Worm (Caenorhabditis elegans) whole organism, L1 larva: Measurements from ENCODE around the gene F54F2.9.

Experiments used
- alr-1 ChIP-seq: fragments of 200-800 bp; sonication (Bioruptor generic); optimal IDR thresholded peaks from 2 replicates; lab custom pipeline; 2018; ENCODE audit warnings: borderline replicate concordance, mild to moderate bottlenecking, missing genetic modification characterization, missing compliant biosample characterization
- aly-2 ChIP-seq: fragments of 150-350 bp; optimal IDR thresholded peaks from 2 replicates; lab custom pipeline; 2014; ENCODE audit warnings: missing biosample characterization, missing genetic modification characterization
- ama-1 ChIP-seq: fragments of 150-350 bp; optimal IDR thresholded peaks from 2 replicates; lab custom pipeline; 2014
- ceh-8 ChIP-seq: fragments of 200-800 bp; sonication (Bioruptor generic); optimal IDR thresholded peaks from 2 replicates; lab custom pipeline; 2018; ENCODE audit warnings: mild to moderate bottlenecking, missing genetic modification characterization, moderate library complexity, missing compliant biosample characterization
- ceh-82 ChIP-seq, 3 experiments: fragments of 150-350 bp in 1 of 3; sonication (generic microtip) in 2 of 3; optimal IDR thresholded peaks; 2 replicates each; lab custom pipeline; 2014 to 2017; ENCODE audit warnings: missing biosample characterization in 3 of 3, missing genetic modification characterization in 3 of 3
- ceh-88 ChIP-seq: fragments of 200-800 bp; sonication (Bioruptor generic); IDR thresholded peaks from 2 replicates; pipeline ENCODE4 v1.3.6; 2022; ENCODE audit warnings: missing genetic modification characterization, missing compliant biosample characterization
- ces-1 ChIP-seq: fragments of 150-350 bp; optimal IDR thresholded peaks from 2 replicates; lab custom pipeline; 2014; ENCODE audit warnings: missing biosample characterization, missing genetic modification reagents, missing genetic modification characterization
- dpl-1 ChIP-seq, 3 experiments: fragments of 150-350 bp in 2 of 3; sonication (generic microtip) in 1 of 3; optimal IDR thresholded peaks; 2 replicates each; lab custom pipeline; 2014 to 2017; ENCODE audit warnings: missing biosample characterization in 3 of 3, missing genetic modification characterization in 3 of 3, missing genetic modification reagents in 3 of 3
- efl-1 ChIP-seq, 4 experiments: fragments of 150-350 bp; optimal IDR thresholded peaks in 3 of 4; peaks in 1 of 4; 1 replicate in 1 of 4; 2 replicates in 3 of 4; lab custom pipeline; 2014; ENCODE audit warnings: missing biosample characterization in 2 of 4, missing genetic modification characterization in 2 of 4, missing genetic modification reagents in 2 of 4
- egl-13 ChIP-seq: sonication (generic microtip); optimal IDR thresholded peaks from 2 replicates; lab custom pipeline; 2016; ENCODE audit warnings: missing genotype, missing genetic modification reagents, missing genetic modification characterization, missing compliant biosample characterization
- egl-27 ChIP-seq, 2 experiments: fragments of 150-350 bp in 1 of 2; sonication (generic microtip); optimal IDR thresholded peaks; 3 replicates each; lab custom pipeline; 2017 to 2018; ENCODE audit warnings: missing biosample characterization in 2 of 2, missing genetic modification characterization in 2 of 2, missing genetic modification reagents in 2 of 2
- elt-2 ChIP-seq: sonication (generic microtip); optimal IDR thresholded peaks from 2 replicates; lab custom pipeline; 2016; ENCODE audit warnings: missing genetic modification characterization, mild to moderate bottlenecking, inconsistent platforms, missing compliant biosample characterization, missing genetic modification reagents
- elt-3 ChIP-seq, 6 experiments: fragments of 150-350 bp in 1 of 6; sonication (generic microtip); optimal IDR thresholded peaks; 2 replicates each; lab custom pipeline; 2017 to 2018; ENCODE audit warnings: missing biosample characterization in 6 of 6, missing genetic modification characterization in 6 of 6, inconsistent platforms in 1 of 6
- fkh-10 ChIP-seq: sonication (generic microtip); optimal IDR thresholded peaks from 2 replicates; lab custom pipeline; 2017; ENCODE audit warnings: missing biosample characterization, missing genetic modification reagents, missing genetic modification characterization
- fkh-4 ChIP-seq: sonication (generic microtip); optimal IDR thresholded peaks from 2 replicates; lab custom pipeline; 2016; ENCODE audit warnings: missing compliant biosample characterization, missing genetic modification characterization, borderline replicate concordance
- fos-1 ChIP-seq: fragments of 150-350 bp; optimal IDR thresholded peaks from 2 replicates; lab custom pipeline; 2014; ENCODE audit warnings: missing biosample characterization, missing genetic modification characterization
- isw-1 ChIP-seq: fragments of 200-800 bp; sonication (Bioruptor generic); IDR thresholded peaks from 2 replicates; pipeline ENCODE4 v1.3.6; 2022; ENCODE audit warnings: missing genetic modification characterization, missing compliant biosample characterization
- jun-1 ChIP-seq: fragments of 150-350 bp; optimal IDR thresholded peaks from 2 replicates; lab custom pipeline; 2014; ENCODE audit warnings: missing biosample characterization, missing genetic modification reagents, missing genetic modification characterization
- lin-14 ChIP-seq: fragments of 200-800 bp; sonication (Bioruptor generic); optimal IDR thresholded peaks from 2 replicates; lab custom pipeline; 2018; ENCODE audit warnings: mild to moderate bottlenecking, missing genetic modification characterization, moderate library complexity, missing compliant biosample characterization
- lin-15B ChIP-seq: fragments of 150-350 bp; sonication (generic microtip); optimal IDR thresholded peaks from 3 replicates; lab custom pipeline; 2014; ENCODE audit warnings: missing biosample characterization, missing genetic modification characterization
- lin-39 ChIP-seq: fragments of 150-350 bp; optimal IDR thresholded peaks from 2 replicates; lab custom pipeline; 2014; ENCODE audit warnings: missing biosample characterization, missing genetic modification reagents, missing genetic modification characterization
- lsy-2 ChIP-seq, 2 experiments: fragments of 150-350 bp; optimal IDR thresholded peaks; 2 replicates each; lab custom pipeline; 2014; ENCODE audit warnings: missing biosample characterization in 2 of 2, missing genetic modification characterization in 2 of 2
- mdl-1 ChIP-seq, 2 experiments: fragments of 150-350 bp; optimal IDR thresholded peaks; 2 replicates each; lab custom pipeline; 2014 to 2017; ENCODE audit warnings: missing biosample characterization in 2 of 2, missing genetic modification characterization in 2 of 2, inconsistent platforms in 1 of 2
- mef-2 ChIP-seq: fragments of 150-350 bp; optimal IDR thresholded peaks from 2 replicates; lab custom pipeline; 2014; ENCODE audit warnings: missing biosample characterization, missing genetic modification characterization
- nhr-12 ChIP-seq: sonication (generic microtip); optimal IDR thresholded peaks from 2 replicates; lab custom pipeline; 2017; ENCODE audit warnings: missing biosample characterization, missing genetic modification characterization
- nhr-19 ChIP-seq: fragments of 200-800 bp; sonication (Bioruptor generic); conservative IDR thresholded peaks from 2 replicates; pipeline ENCODE4 v1.3.6; 2022; ENCODE audit warnings: missing genetic modification characterization, missing compliant biosample characterization
- nhr-20 ChIP-seq: sonication (generic microtip); optimal IDR thresholded peaks from 2 replicates; lab custom pipeline; 2016; ENCODE audit warnings: mild to moderate bottlenecking, missing genetic modification characterization, missing compliant biosample characterization
- nhr-47 ChIP-seq: sonication (generic microtip); optimal IDR thresholded peaks from 2 replicates; lab custom pipeline; 2016; ENCODE audit warnings: mild to moderate bottlenecking, missing genetic modification characterization, moderate library complexity, missing compliant biosample characterization
- nhr-71 ChIP-seq: sonication (generic microtip); optimal IDR thresholded peaks from 2 replicates; lab custom pipeline; 2016; ENCODE audit warnings: mild to moderate bottlenecking, missing genetic modification characterization, moderate library complexity, missing compliant biosample characterization
- nhr-76 ChIP-seq: sonication (generic microtip); optimal IDR thresholded peaks from 2 replicates; lab custom pipeline; 2017; ENCODE audit warnings: missing biosample characterization, missing genetic modification characterization
- nhr-77 ChIP-seq: fragments of 150-350 bp; optimal IDR thresholded peaks from 2 replicates; lab custom pipeline; 2014; ENCODE audit warnings: missing biosample characterization, missing genetic modification characterization
- nhr-85 ChIP-seq: sonication (generic microtip); peaks from one replicate; lab custom pipeline; 2016; ENCODE audit warnings: missing genetic modification characterization, inconsistent platforms, missing compliant biosample characterization
- snpc-4 ChIP-seq: fragments of 150-350 bp; optimal IDR thresholded peaks from 2 replicates; lab custom pipeline; 2014; ENCODE audit warnings: missing biosample characterization, missing genetic modification characterization
- snu-23 ChIP-seq: sonication (generic microtip); optimal IDR thresholded peaks from 2 replicates; lab custom pipeline; 2016; ENCODE audit warnings: missing genetic modification characterization, missing compliant biosample characterization
- sptf-1 ChIP-seq: fragments of 150-350 bp; optimal IDR thresholded peaks from 2 replicates; lab custom pipeline; 2014; ENCODE audit warnings: missing biosample characterization, missing genetic modification characterization
- swsn-7 ChIP-seq: sonication (generic microtip); optimal IDR thresholded peaks from 2 replicates; lab custom pipeline; 2016; ENCODE audit warnings: missing genetic modification characterization, missing compliant biosample characterization
- unc-130 ChIP-seq: fragments of 150-350 bp; optimal IDR thresholded peaks from 2 replicates; lab custom pipeline; 2017; ENCODE audit warnings: missing biosample characterization, missing genetic modification characterization, inconsistent platforms
- unc-30 ChIP-seq: sonication (generic microtip); optimal IDR thresholded peaks from 2 replicates; lab custom pipeline; 2017; ENCODE audit warnings: missing biosample characterization, missing genetic modification characterization
- unc-62 ChIP-seq: fragments of 150-350 bp; optimal IDR thresholded peaks from 2 replicates; lab custom pipeline; 2014; ENCODE audit warnings: missing biosample characterization, missing genetic modification reagents, missing genetic modification characterization
- xbp-1 ChIP-seq: sonication (generic microtip); optimal IDR thresholded peaks from 2 replicates; lab custom pipeline; 2016; ENCODE audit warnings: missing genetic modification characterization, missing compliant biosample characterization
- zag-1 ChIP-seq: fragments of 150-350 bp; optimal IDR thresholded peaks from 2 replicates; lab custom pipeline; 2014; ENCODE audit warnings: missing biosample characterization, missing genetic modification characterization
- zip-4 ChIP-seq: fragments of 200-800 bp; sonication (Bioruptor generic); optimal IDR thresholded peaks from 2 replicates; lab custom pipeline; 2018; ENCODE audit warnings: mild to moderate bottlenecking, missing genetic modification characterization, moderate library complexity, missing compliant biosample characterization

F54F2.9 gene

ce11 chrIII:8809245-8809971 lies 17.6 kb downstream of the F54F2.9 start, which contains the start of gene prx-19 (continued):
- no peak for TF ChIP-seq nhr-77 (tag; lab: Kevin White, UChicago)
- peak; percentile 22 for TF ChIP-seq snpc-4
- TF ChIP-seq elt-3 (tag; optimal IDR thresholded peaks at IDR 0.05; lab: Kevin White, UChicago): peak in 1 of 6 experiments; percentile 45
- peak; percentile 21 for TF ChIP-seq unc-130 (tag; lab: Kevin White, UChicago)
- TF ChIP-seq sptf-1: no peak
- peak; percentile 90 to 95 for TF ChIP-seq efl-1 (optimal IDR thresholded peaks at IDR 0.05; lab: Kevin White, UChicago)
- peak; percentile 95 to 100 for TF ChIP-seq efl-1 (GFP tag; optimal IDR thresholded peaks at IDR 0.05 in 1 of 2; lab: Kevin White, UChicago)
- TF ChIP-seq mdl-1 (tag; optimal IDR thresholded peaks at IDR 0.05; lab: Kevin White, UChicago): peak in 1 of 2 experiments; percentile 38
- TF ChIP-seq lsy-2 (tag; optimal IDR thresholded peaks at IDR 0.05; lab: Kevin White, UChicago): peak; percentile 47 to 79
- no peak for TF ChIP-seq ces-1 (GFP tag; lab: Kevin White, UChicago)
- 0 out of 2 replicates have a peak, but pooled peaks have one; percentile 8 for TF ChIP-seq isw-1
- TF ChIP-seq nhr-47 (tag; lab: Kevin White, UChicago): peak; percentile 54
- no peak for TF ChIP-seq elt-2 (tag; lab: Kevin White, UChicago)
- TF ChIP-seq swsn-7 (tag; lab: Kevin White, UChicago): peak; percentile 39
- TF ChIP-seq ceh-82 (tag; optimal IDR thresholded peaks at IDR 0.05; lab: Kevin White, UChicago): peak in 2 of 3 experiments; percentile 36 to 67
- peak; percentile 90 to 94 (median 93) for TF ChIP-seq dpl-1 (GFP tag; optimal IDR thresholded peaks at IDR 0.05; lab: Kevin White, UChicago)
- peak; percentile 68 for TF ChIP-seq nhr-20
- TF ChIP-seq snu-23 (GFP tag; lab: Kevin White, UChicago): peak; percentile 59

ce11 chrIII:8807246-8807645 lies 19.8 kb downstream of the F54F2.9 start, which contains the start of gene F54F2.7:
Gene F54F2.7 (minus strand): TSS chrIII:8807346.
- no peak for TF ChIP-seq unc-30 (tag; lab: Kevin White, UChicago)
- no peak for TF ChIP-seq elt-3 (tag; optimal IDR thresholded peaks at IDR 0.05; lab: Kevin White, UChicago)
- no peak for TF ChIP-seq sptf-1
- TF ChIP-seq fkh-4 (tag; lab: Kevin White, UChicago): no peak
- TF ChIP-seq fkh-10 (GFP tag; lab: Kevin White, UChicago): no peak
- no peak for TF ChIP-seq nhr-71 (tag; lab: Kevin White, UChicago)
- TF ChIP-seq zip-4 (GFP tag; lab: Kevin White, UChicago): no peak
- no peak for TF ChIP-seq xbp-1 (tag; lab: Kevin White, UChicago)
- no peak for TF ChIP-seq aly-2
- no peak for TF ChIP-seq ceh-82 (tag; optimal IDR thresholded peaks at IDR 0.05; lab: Kevin White, UChicago)
- TF ChIP-seq nhr-76 (tag; lab: Kevin White, UChicago): no peak
- TF ChIP-seq nhr-20: no peak
- no peak for TF ChIP-seq ama-1 (lab: Kevin White, UChicago)
- TF ChIP-seq nhr-12: no peak
- no peak for TF ChIP-seq alr-1 (tag; lab: Kevin White, UChicago)
- TF ChIP-seq lin-14 (GFP tag; lab: Kevin White, UChicago): no peak

DNA sequence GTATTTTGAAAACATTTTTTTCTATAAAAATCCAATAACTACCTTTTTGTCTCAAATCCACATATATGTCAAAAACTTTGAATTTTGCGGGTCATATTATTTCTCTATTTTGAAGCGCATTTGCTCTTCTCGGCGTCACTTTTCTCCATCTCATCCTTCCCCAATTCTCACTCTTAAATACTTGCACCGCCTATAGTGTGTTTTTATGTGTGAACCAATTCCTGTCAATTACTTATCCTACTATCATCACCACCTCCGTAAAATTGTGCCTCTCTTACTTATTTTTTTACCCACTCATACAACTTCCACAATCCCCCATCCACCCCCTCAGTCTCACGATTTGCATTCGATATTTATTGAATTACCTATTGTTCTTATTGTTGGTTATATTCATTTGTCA lies 21.2 kb downstream of the F54F2.9 start:
- peak; percentile 71 for TF ChIP-seq nhr-85 (tag; lab: Kevin White, UChicago)
- TF ChIP-seq aly-2: peak; percentile 3
- TF ChIP-seq egl-13 (tag; lab: Kevin White, UChicago): no peak

DNA sequence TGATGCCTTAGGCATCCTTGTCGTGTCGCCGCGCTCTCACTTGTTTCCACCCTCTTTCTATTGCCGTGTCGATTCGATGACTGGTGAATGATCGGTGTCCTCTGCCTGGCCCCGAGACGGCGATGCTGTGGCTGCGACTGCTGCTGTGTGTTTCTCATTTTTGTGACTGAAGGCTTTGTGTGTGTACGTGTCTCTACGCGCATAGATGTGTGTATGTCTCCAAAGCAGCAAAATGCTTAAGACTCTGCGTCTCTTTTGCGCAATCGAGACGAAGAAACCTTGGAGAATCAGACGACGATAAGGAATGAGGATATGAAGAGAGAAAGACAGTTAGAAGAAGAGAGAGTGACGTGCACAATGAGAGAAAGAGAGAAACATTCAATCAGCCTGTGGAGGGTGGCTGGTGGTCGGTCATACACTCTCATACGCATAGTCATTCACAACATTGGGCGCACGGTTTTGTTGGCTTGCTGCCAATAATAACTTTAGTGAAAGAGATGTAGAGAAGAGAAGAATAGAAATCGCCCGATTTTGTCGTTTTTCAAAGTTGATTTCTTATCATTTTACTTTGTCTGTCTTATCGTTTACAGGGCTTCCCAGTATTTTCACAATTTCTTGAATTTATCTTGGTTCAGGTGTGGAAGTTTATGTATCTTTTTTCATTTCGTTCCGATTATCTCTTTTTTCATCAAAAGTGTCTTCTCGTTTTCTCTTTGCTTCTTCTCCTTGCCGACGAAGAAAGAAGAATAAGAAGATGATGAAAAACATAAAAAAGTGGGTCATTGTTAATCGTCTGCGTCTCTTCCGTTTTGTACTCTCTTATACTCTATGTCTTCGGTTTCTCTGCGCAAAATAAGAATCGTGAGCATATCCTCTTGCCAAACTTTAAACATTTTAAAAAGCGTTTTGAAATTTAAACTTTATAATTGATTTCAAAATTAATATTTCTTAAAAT lies 24.9 kb downstream of the F54F2.9 start:
- peak; percentile 95 to 96 for TF ChIP-seq egl-27 (tag; optimal IDR thresholded peaks at IDR 0.05; lab: Kevin White, UChicago)
- peak; percentile 73 to 96 for TF ChIP-seq mdl-1 (tag; optimal IDR thresholded peaks at IDR 0.05; lab: Kevin White, UChicago)
- peak; percentile 95 for TF ChIP-seq fos-1 (tag; lab: Kevin White, UChicago)
- peak; percentile 90 to 97 for TF ChIP-seq efl-1 (optimal IDR thresholded peaks at IDR 0.05; lab: Kevin White, UChicago)
- peak; percentile 70 to 97 for TF ChIP-seq efl-1 (GFP tag; optimal IDR thresholded peaks at IDR 0.05 in 1 of 2; lab: Kevin White, UChicago)
- TF ChIP-seq nhr-71 (tag; lab: Kevin White, UChicago): peak; percentile 99
- TF ChIP-seq jun-1: peak; percentile 97
- peak; percentile 90 for TF ChIP-seq ceh-88 (GFP tag; lab: Robert Waterston, UW)
- TF ChIP-seq zag-1 (tag; lab: Kevin White, UChicago): peak; percentile 98
- TF ChIP-seq mef-2 (tag; lab: Kevin White, UChicago): peak; percentile 94
- TF ChIP-seq lin-39: peak; percentile 92
- peak; percentile 98 for TF ChIP-seq nhr-20
- peak; percentile 92 for TF ChIP-seq nhr-19 (GFP tag; lab: Robert Waterston, UW)
- TF ChIP-seq unc-62: peak; percentile 22
- TF ChIP-seq lin-15B (tag; lab: Kevin White, UChicago): peak; percentile 9
- no peak for TF ChIP-seq ceh-8 (GFP tag; lab: Kevin White, UChicago)
- TF ChIP-seq ces-1 (GFP tag; lab: Kevin White, UChicago): no peak
- peak; percentile 95 for TF ChIP-seq nhr-47 (tag; lab: Kevin White, UChicago)
